Fruit fly (Drosophila melanogaster) whole organism, adult: Measurements from ENCODE around the gene CG31792.

Experiments
- CG11617 ChIP-seq: fragments of 200-800 bp; sonication (Bioruptor generic); optimal IDR thresholded peaks from 2 replicates; lab custom pipeline; 2017; ENCODE audit warnings: mild to moderate bottlenecking, missing biosample characterization, missing genetic modification reagents, missing genetic modification characterization
- CG1620 ChIP-seq: fragments of 200-800 bp; sonication (Bioruptor generic); optimal IDR thresholded peaks from 2 replicates; lab custom pipeline; 2016; ENCODE audit warnings: missing biosample characterization, missing genetic modification characterization
- CG7101 ChIP-seq: fragments of 200-800 bp; sonication (Bioruptor generic); optimal IDR thresholded peaks from 2 replicates; lab custom pipeline; 2018; ENCODE audit warnings: missing biosample characterization, mild to moderate bottlenecking, missing genetic modification characterization, moderate library complexity
- Clk ChIP-seq: fragments of 200-800 bp; sonication (Bioruptor generic); optimal IDR thresholded peaks from 2 replicates; lab custom pipeline; 2017; ENCODE audit warnings: missing biosample characterization, missing genetic modification characterization
- toe ChIP-seq: fragments of 200-800 bp; sonication (Bioruptor generic); optimal IDR thresholded peaks from 2 replicates; lab custom pipeline; 2016; ENCODE audit warnings: missing biosample characterization, missing genetic modification characterization

dm6 chr2L:19045111-19045560, 47.9 kb downstream of the CG31792 start, which contains the start of the genes Ttc19 and Acn:
- TF ChIP-seq CG11617 (GFP tag; lab: Kevin White, UChicago) (peak; percentile 89), CG1620 (GFP tag; lab: Kevin White, UChicago) (peak; percentile 88), Clk (GFP tag; lab: Kevin White, UChicago) (peak; percentile 65), CG7101 (tag; lab: Kevin White, UChicago) (peak; percentile 89), toe (peak; percentile 93)
